Worm (Caenorhabditis elegans): Measurements from ENCODE around the gene slc-36.5.
A peak's percentile ranks its signal among the peaks of the same experiment; 100 is the strongest.

Gene slc-36.5

ce11 chrII:6888661-6889579 lies 12.1 kb upstream of the slc-36.5 start:
- TF ChIP-seq mdl-1 (tag; optimal IDR thresholded peaks at IDR 0.05) (no peak), ama-1 (optimal IDR thresholded peaks at IDR 0.05) (peak; percentile 56), lin-39 (tag; optimal IDR thresholded peaks at IDR 0.05) (peak; percentile 28), nhr-43 (tag; optimal IDR thresholded peaks at IDR 0.05; ENCODE audit: poor library complexity, severe bottlenecking) (peak; percentile 66)

ce11 chrII:6888211-6888610 lies 11.4 kb upstream of the slc-36.5 start:
- peak; percentile 78 for TF ChIP-seq nhr-43 (tag; optimal IDR thresholded peaks at IDR 0.05; ENCODE audit: poor library complexity, severe bottlenecking)
- TF ChIP-seq jun-1 (tag; optimal IDR thresholded peaks at IDR 0.05): peak; percentile 10
- no peak for TF ChIP-seq ceh-16 (tag; optimal IDR thresholded peaks at IDR 0.05)
- peak; percentile 29 for TF ChIP-seq tbx-2 (tag; optimal IDR thresholded peaks at IDR 0.05)
- TF ChIP-seq nhr-28 (tag; optimal IDR thresholded peaks at IDR 0.05): no peak
- no peak for TF ChIP-seq lin-39 (tag; optimal IDR thresholded peaks at IDR 0.05)
- TF ChIP-seq nhr-76 (tag; optimal IDR thresholded peaks at IDR 0.05): peak; percentile 4
- TF ChIP-seq nhr-23 (tag; optimal IDR thresholded peaks at IDR 0.05): peak; percentile 65
- no peak for TF ChIP-seq daf-12 (tag; optimal IDR thresholded peaks at IDR 0.05)
- peak; percentile 63 for TF ChIP-seq pqm-1 (tag; optimal IDR thresholded peaks at IDR 0.05)
- TF ChIP-seq egl-5 (tag; optimal IDR thresholded peaks at IDR 0.05): no peak
- peak; percentile 21 for TF ChIP-seq nfya-1 (tag; optimal IDR thresholded peaks at IDR 0.05; ENCODE audit: insufficient read depth)
- no peak for TF ChIP-seq sea-2 (GFP tag; optimal IDR thresholded peaks at IDR 0.05)
- peak; percentile 66 for TF ChIP-seq elt-2 (tag; optimal IDR thresholded peaks at IDR 0.05)
- TF ChIP-seq skn-1 (tag; optimal IDR thresholded peaks at IDR 0.05): no peak
- TF ChIP-seq lsy-12 (tag; optimal IDR thresholded peaks at IDR 0.05): peak; percentile 38
- no peak for TF ChIP-seq eor-1 (tag; optimal IDR thresholded peaks at IDR 0.05)
- no peak for TF ChIP-seq ZK546.5 (tag; optimal IDR thresholded peaks at IDR 0.05)
- no peak for TF ChIP-seq egl-27 (tag; optimal IDR thresholded peaks at IDR 0.05)
- no peak for TF ChIP-seq nhr-11 (tag; optimal IDR thresholded peaks at IDR 0.05)
- TF ChIP-seq ztf-11 (tag; optimal IDR thresholded peaks at IDR 0.05): no peak
- TF ChIP-seq pha-4 (tag; optimal IDR thresholded peaks at IDR 0.05): peak; percentile 73
- peak; percentile 91 for TF ChIP-seq ama-1 (optimal IDR thresholded peaks at IDR 0.05)
- TF ChIP-seq snpc-4 (tag; optimal IDR thresholded peaks at IDR 0.05): no peak

- peak; percentile 40 for TF ChIP-seq elt-2 (tag; optimal IDR thresholded peaks at IDR 0.05)
- no peak for TF ChIP-seq unc-62 (GFP tag; optimal IDR thresholded peaks at IDR 0.05)
- no peak for TF ChIP-seq lin-39 (tag; optimal IDR thresholded peaks at IDR 0.05)
- TF ChIP-seq nhr-77 (tag; optimal IDR thresholded peaks at IDR 0.05): no peak
- TF ChIP-seq nhr-25 (tag; optimal IDR thresholded peaks at IDR 0.05): no peak
- TF ChIP-seq skn-1 (tag; optimal IDR thresholded peaks at IDR 0.05): no peak
- no peak for TF ChIP-seq R02D3.7 (tag; optimal IDR thresholded peaks at IDR 0.05)
- TF ChIP-seq zag-1 (tag; optimal IDR thresholded peaks at IDR 0.05): no peak
- no peak for TF ChIP-seq aly-2 (tag; optimal IDR thresholded peaks at IDR 0.05)
- TF ChIP-seq pqm-1 (tag; optimal IDR thresholded peaks at IDR 0.05): peak; percentile 8
- TF ChIP-seq nhr-12 (tag; optimal IDR thresholded peaks at IDR 0.05): no peak
- TF ChIP-seq ama-1 (optimal IDR thresholded peaks at IDR 0.05): no peak
- peak; percentile 11 for TF ChIP-seq nhr-23 (tag; optimal IDR thresholded peaks at IDR 0.05)
- TF ChIP-seq fos-1 (tag; optimal IDR thresholded peaks at IDR 0.05): no peak
- no peak for TF ChIP-seq mdl-1 (tag; optimal IDR thresholded peaks at IDR 0.05)
- no peak for TF ChIP-seq snpc-4 (tag; optimal IDR thresholded peaks at IDR 0.05)
- no peak for TF ChIP-seq elt-3 (tag; optimal IDR thresholded peaks at IDR 0.05)
- TF ChIP-seq ceh-9 (tag; optimal IDR thresholded peaks at IDR 0.05): no peak
- TF ChIP-seq nhr-43 (tag; optimal IDR thresholded peaks at IDR 0.05; ENCODE audit: poor library complexity, severe bottlenecking): peak; percentile 18
- TF ChIP-seq pha-4 (tag; optimal IDR thresholded peaks at IDR 0.05): no peak
- no peak for TF ChIP-seq nhr-28 (tag; optimal IDR thresholded peaks at IDR 0.05)
- peak; percentile 6 for TF ChIP-seq ceh-28 (tag; optimal IDR thresholded peaks at IDR 0.05)
- no peak for TF ChIP-seq ztf-11 (tag; optimal IDR thresholded peaks at IDR 0.05)
- TF ChIP-seq egl-5 (tag; optimal IDR thresholded peaks at IDR 0.05): no peak
- no peak for TF ChIP-seq ceh-16 (tag; optimal IDR thresholded peaks at IDR 0.05)
- TF ChIP-seq nhr-76 (tag; optimal IDR thresholded peaks at IDR 0.05): peak; percentile 42
- no peak for TF ChIP-seq fkh-10 (GFP tag; optimal IDR thresholded peaks at IDR 0.05)
These were observed 10.6 kb upstream of the slc-36.5 start, which contains the start of gene pmp-2 for ce11 chrII:6887319-6888005. pmp-2 (minus strand) TSS chrII:6887805.

Measured in whole organism, L3 larva.